Worm (Caenorhabditis elegans): ENCODE data around the gene fbxb-17.

DNA sequence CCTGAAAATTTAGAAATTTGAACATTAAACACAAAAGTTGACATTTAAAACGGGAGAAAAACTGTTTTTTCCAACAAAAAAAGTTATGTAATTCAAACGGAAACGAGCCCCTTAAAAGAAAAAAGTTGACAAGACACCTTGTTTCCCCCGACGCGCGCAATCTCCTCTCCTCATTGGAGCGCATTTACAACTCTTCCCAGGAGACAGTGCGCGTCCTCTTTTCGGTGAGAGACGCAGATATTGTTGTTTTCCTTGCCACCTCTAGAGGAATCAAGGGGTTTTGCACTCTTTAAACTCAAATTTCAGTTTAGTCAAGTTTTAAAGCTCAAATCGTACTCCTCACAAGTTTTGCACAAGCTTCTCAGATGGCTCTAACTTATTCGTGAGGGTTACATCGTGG, 19.7 kb downstream of the fbxb-17 start, which contains the start of gene F58E1.13:
- TF ChIP-seq tra-4 (tag; optimal IDR thresholded peaks at IDR 0.05) (no peak), scrt-1 (GFP tag; IDR thresholded peaks at IDR 0.05) (no peak), hmbx-1 (tag; optimal IDR thresholded peaks at IDR 0.05) (no peak), ama-1 (optimal IDR thresholded peaks at IDR 0.05) (no peak), flt-1 (GFP tag; IDR thresholded peaks at IDR 0.05) (no peak), hmg-4 (GFP tag; optimal IDR thresholded peaks at IDR 0.05) (no peak), tbx-37 (GFP tag; conservative IDR thresholded peaks at IDR 0.05) (no peak), pes-1 (GFP tag; IDR thresholded peaks at IDR 0.05) (no peak), aly-1 (tag; optimal IDR thresholded peaks at IDR 0.05) (no peak), sea-1 (GFP tag; conservative IDR thresholded peaks at IDR 0.05) (no peak), ceh-36 (tag; optimal IDR thresholded peaks at IDR 0.05) (no peak)

Data from whole organism, early embryonic.